Worm (Caenorhabditis elegans): ENCODE data around the gene nstp-8.

Gene nstp-8

ce11 chrV:2207527-2207926, 7.9 kb upstream of the nstp-8 start:
- no peak for TF ChIP-seq F57A8.1 (GFP tag; optimal IDR thresholded peaks at IDR 0.05)
- TF ChIP-seq nfyb-1 (GFP tag; IDR thresholded peaks at IDR 0.05): 0 out of 2 replicates have a peak, but pooled peaks have one; percentile 34

- TF ChIP-seq nhr-80 (tag; optimal IDR thresholded peaks at IDR 0.05) (peak; percentile 16), ekl-4 (GFP tag; IDR thresholded peaks at IDR 0.05) (no peak), zfh-2 (GFP tag; conservative IDR thresholded peaks at IDR 0.05) (peak; percentile 47; the same call in 1 of the 2 replicates), hmg-1.2 (GFP tag; IDR thresholded peaks at IDR 0.05) (peak; percentile 43; the same call in 1 of the 2 replicates), F33H1.4 (GFP tag; IDR thresholded peaks at IDR 0.05) (no peak), akir-1 (GFP tag; optimal IDR thresholded peaks at IDR 0.05) (no peak), snpc-1.3 (tag; optimal IDR thresholded peaks at IDR 0.05; ENCODE audit: insufficient read depth) (no peak), rec-8 (tag; optimal IDR thresholded peaks at IDR 0.05) (no peak)
Measured at ce11 chrV:2211936-2212335, 3.5 kb upstream of the nstp-8 start, which contains the start of gene nhr-133. Gene nhr-133, minus strand, starts transcription at chrV:2212118.

- TF ChIP-seq cebp-1 (GFP tag; IDR thresholded peaks at IDR 0.05) (no peak), cebp-1 (tag; optimal IDR thresholded peaks at IDR 0.05) (peak; percentile 52), hmg-1.2 (GFP tag; IDR thresholded peaks at IDR 0.05) (peak; percentile 36; the same call in 1 of the 2 replicates), T26A5.8 (tag; optimal IDR thresholded peaks at IDR 0.05) (no peak), nhr-27 (tag; optimal IDR thresholded peaks at IDR 0.05) (no peak), attf-5 (GFP tag; optimal IDR thresholded peaks at IDR 0.05) (peak; percentile 8), nhr-80 (tag; optimal IDR thresholded peaks at IDR 0.05) (peak; percentile 7), lin-35 (GFP tag; optimal IDR thresholded peaks at IDR 0.05) (no peak), ztf-28 (GFP tag; IDR thresholded peaks at IDR 0.05) (no peak)
Measured at ce11 chrV:2214428-2215038, 919 bp upstream of the nstp-8 start, which contains the start of gene nhr-184. Gene nhr-184, minus strand, starts transcription at chrV:2214478.

- TF ChIP-seq sea-2 (GFP tag; IDR thresholded peaks at IDR 0.05): no peak
- TF ChIP-seq lin-26 (GFP tag; IDR thresholded peaks at IDR 0.05): no peak
- no peak for TF ChIP-seq madf-6 (GFP tag; IDR thresholded peaks at IDR 0.05)
- no peak for TF ChIP-seq ZK185.1 (tag; optimal IDR thresholded peaks at IDR 0.05; ENCODE audit: poor library complexity, severe bottlenecking)
- no peak for TF ChIP-seq lin-40 (tag; optimal IDR thresholded peaks at IDR 0.05)
Measured at ce11 chrV:2216927-2217326, 1.5 kb downstream of the nstp-8 start.

- TF ChIP-seq nhr-80 (tag; optimal IDR thresholded peaks at IDR 0.05) (peak; percentile 68), cebp-1 (GFP tag; IDR thresholded peaks at IDR 0.05) (peak; percentile 94), cebp-1 (tag; optimal IDR thresholded peaks at IDR 0.05) (peak; percentile 98), egrh-3 (GFP tag; IDR thresholded peaks at IDR 0.05) (no peak), ceh-27 (GFP tag; optimal IDR thresholded peaks at IDR 0.05) (peak; percentile 17), him-1 (tag; optimal IDR thresholded peaks at IDR 0.05) (no peak), attf-5 (GFP tag; optimal IDR thresholded peaks at IDR 0.05) (peak; percentile 91), hmg-1.2 (GFP tag; IDR thresholded peaks at IDR 0.05) (peak; percentile 23; the same call in 1 of the 2 replicates)
Measured at ce11 chrV:2218803-2219202, 3.4 kb downstream of the nstp-8 start, which contains the start of gene nhr-56. Gene nhr-56, plus strand, starts transcription at chrV:2219004.

ce11 chrV:2221764-2222163, 6.3 kb downstream of the nstp-8 start, which contains the start of gene nhr-128:
Gene nhr-128, plus strand, starts transcription at chrV:2222064.
- no peak for TF ChIP-seq let-607 (tag; optimal IDR thresholded peaks at IDR 0.05)
- TF ChIP-seq nhr-27 (tag; optimal IDR thresholded peaks at IDR 0.05): no peak
- TF ChIP-seq zim-3 (tag; optimal IDR thresholded peaks at IDR 0.05): no peak
- no peak for TF ChIP-seq lir-1 (GFP tag; conservative IDR thresholded peaks at IDR 0.05)
- TF ChIP-seq Y67H2A.10 (GFP tag; conservative IDR thresholded peaks at IDR 0.05): no peak
- TF ChIP-seq dpff-1 (tag; optimal IDR thresholded peaks at IDR 0.05): no peak
- no peak for TF ChIP-seq mxl-1 (tag; optimal IDR thresholded peaks at IDR 0.05)
